Worm (Caenorhabditis elegans): Measurements from ENCODE around the gene sqst-5.
"Not testable (repeated sequence)": the region's sequence is repeated elsewhere in the genome, so short reads cannot be mapped to it uniquely, and the experiment has no call there.

Gene sqst-5

ce11 chrIII:130650-131049, 16.8 kb downstream of the sqst-5 start, which contains the start of the genes nhr-280 and C29F9.2:
TSS of gene nhr-280 (minus strand) at chrIII:130750.
TSS of gene C29F9.2 (plus strand) at chrIII:130947.
- no peak for TF ChIP-seq gmeb-2 (tag; optimal IDR thresholded peaks at IDR 0.05)
- no peak for TF ChIP-seq ets-4 (tag; optimal IDR thresholded peaks at IDR 0.05)
- TF ChIP-seq mec-3 (tag; optimal IDR thresholded peaks at IDR 0.05; ENCODE audit: borderline replicate concordance), result no peak
- no peak for TF ChIP-seq ceh-34 (tag; optimal IDR thresholded peaks at IDR 0.05)
- no peak for TF ChIP-seq pros-1 (tag; optimal IDR thresholded peaks at IDR 0.05)
- TF ChIP-seq pha-4 (tag; optimal IDR thresholded peaks at IDR 0.05), result no peak
- no peak for TF ChIP-seq hlh-15 (tag; optimal IDR thresholded peaks at IDR 0.05)
- no peak for TF ChIP-seq K02D7.2 (tag; optimal IDR thresholded peaks at IDR 0.05)

DNA sequence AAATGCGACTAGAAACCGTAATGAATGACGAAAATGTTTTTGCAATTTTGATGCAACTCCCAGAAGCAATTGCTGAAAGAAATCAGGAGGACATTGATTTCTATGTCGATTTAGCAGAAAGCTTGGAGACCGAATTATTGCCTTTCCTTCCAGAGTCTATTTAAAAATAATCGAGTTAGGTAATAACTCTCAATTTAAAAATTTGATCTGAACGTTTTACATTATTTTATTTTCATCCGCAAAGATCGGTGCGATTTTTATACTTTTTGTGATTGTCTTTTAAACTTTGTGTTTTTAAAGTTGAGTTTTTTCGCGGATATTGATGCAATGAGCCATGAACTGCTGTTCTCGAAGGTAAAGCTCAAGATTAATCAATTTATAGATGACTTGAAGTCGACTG, 22.9 kb downstream of the sqst-5 start, which contains the start of gene pals-23:
TSS of gene pals-23 (plus strand) at position 301 of the 400 bp plus-strand sequence.
- no peak for TF ChIP-seq pros-1 (tag; optimal IDR thresholded peaks at IDR 0.05)
- no peak for TF ChIP-seq sox-2 (GFP tag; IDR thresholded peaks at IDR 0.05)
- TF ChIP-seq ceh-48 (tag; optimal IDR thresholded peaks at IDR 0.05), result no peak
- no peak for TF ChIP-seq eyg-1 (tag; optimal IDR thresholded peaks at IDR 0.05)
- TF ChIP-seq pha-4 (tag; optimal IDR thresholded peaks at IDR 0.05), result no peak
- TF ChIP-seq rnt-1 (tag; optimal IDR thresholded peaks at IDR 0.05), result no peak
- no peak for TF ChIP-seq ceh-14 (tag; optimal IDR thresholded peaks at IDR 0.05)
- no peak for TF ChIP-seq K09A11.1 (tag; optimal IDR thresholded peaks at IDR 0.05; ENCODE audit: insufficient read depth)
- no peak for TF ChIP-seq hlh-8 (tag; optimal IDR thresholded peaks at IDR 0.05)
- no peak for TF ChIP-seq che-1 (tag; optimal IDR thresholded peaks at IDR 0.05)
- TF ChIP-seq dve-1 (tag; optimal IDR thresholded peaks at IDR 0.05), result no peak
- TF ChIP-seq C08G9.2 (tag; optimal IDR thresholded peaks at IDR 0.05), result no peak
- no peak for TF ChIP-seq gmeb-2 (tag; optimal IDR thresholded peaks at IDR 0.05)
- no peak for TF ChIP-seq elt-4 (tag; optimal IDR thresholded peaks at IDR 0.05)
- TF ChIP-seq hlh-30 (tag; optimal IDR thresholded peaks at IDR 0.05; ENCODE audit: insufficient read depth), result no peak
- no peak for TF ChIP-seq tbx-7 (tag; optimal IDR thresholded peaks at IDR 0.05)

DNA sequence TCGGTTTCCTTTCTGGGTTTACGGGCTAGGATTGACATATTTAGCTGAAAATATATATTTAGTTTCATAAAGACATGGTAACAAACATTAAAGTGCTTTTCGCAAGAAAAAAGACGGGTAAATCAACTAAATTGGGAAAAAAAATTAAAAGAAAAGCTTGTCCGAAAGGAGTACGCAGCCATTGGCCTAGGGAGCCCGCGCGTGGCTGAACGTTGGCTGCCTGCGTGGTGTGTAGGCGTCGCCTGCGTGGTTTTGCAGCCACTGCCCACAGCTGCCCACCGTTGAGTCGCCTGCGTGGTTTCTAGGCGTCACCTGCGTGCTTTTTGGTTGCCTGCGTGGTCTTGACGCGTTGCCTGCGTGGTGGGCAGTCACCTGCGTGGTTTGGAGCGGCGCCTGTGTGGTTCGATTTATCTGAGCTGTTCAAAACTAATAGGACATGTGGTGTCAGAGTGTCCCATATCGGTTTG, 25.4 kb downstream of the sqst-5 start, which contains the start of gene C29F9.12:
TSS of gene C29F9.12 (minus strand) at position 51 of the 467 bp plus-strand sequence.
- TF ChIP-seq fkh-6 (tag; optimal IDR thresholded peaks at IDR 0.05); rnt-1 (tag; optimal IDR thresholded peaks at IDR 0.05); C38D4.7 (GFP tag; optimal IDR thresholded peaks at IDR 0.05): not testable (repeated sequence)

DNA sequence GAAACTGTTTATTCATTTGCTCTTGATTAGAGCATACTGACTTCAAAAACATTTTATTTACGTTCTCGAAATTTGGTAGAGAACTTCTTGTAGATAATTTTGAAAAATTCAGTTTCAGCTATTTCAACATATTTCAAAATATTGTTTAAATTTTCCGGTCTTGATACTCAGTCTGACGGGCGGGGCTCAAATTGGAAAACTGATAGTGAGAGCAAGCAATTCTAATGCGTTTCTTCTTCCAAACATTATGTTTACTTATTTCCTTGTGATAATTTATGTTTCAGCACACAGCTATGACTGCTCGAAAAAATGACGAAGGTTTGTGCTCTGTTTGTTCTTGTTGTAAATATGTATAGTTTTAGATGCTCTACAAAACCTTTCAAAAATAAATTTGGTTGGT, 27.2 kb downstream of the sqst-5 start, which contains the start of gene pals-24:
TSS of gene pals-24 (plus strand) at position 237 of the 400 bp plus-strand sequence.
- TF ChIP-seq unc-3 (GFP tag; conservative IDR thresholded peaks at IDR 0.05) (no peak), unc-3 (tag; optimal IDR thresholded peaks at IDR 0.05) (no peak), T23F11.4 (GFP tag; optimal IDR thresholded peaks at IDR 0.05) (no peak), dve-1 (tag; optimal IDR thresholded peaks at IDR 0.05) (no peak)

ce11 chrIII:117857-118256, 29.6 kb downstream of the sqst-5 start:
- TF ChIP-seq ceh-6 (GFP tag; optimal IDR thresholded peaks at IDR 0.05) (no peak), mec-3 (tag; optimal IDR thresholded peaks at IDR 0.05; ENCODE audit: borderline replicate concordance) (no peak), K09A11.1 (tag; optimal IDR thresholded peaks at IDR 0.05; ENCODE audit: insufficient read depth) (no peak), elt-4 (tag; optimal IDR thresholded peaks at IDR 0.05) (no peak), hlh-15 (tag; optimal IDR thresholded peaks at IDR 0.05) (no peak), ahr-1 (tag; optimal IDR thresholded peaks at IDR 0.05) (no peak), ref-2 (tag; optimal IDR thresholded peaks at IDR 0.05) (no peak)

ce11 chrIII:117210-117609, 30.2 kb downstream of the sqst-5 start, which contains the start of gene C29F9.5:
TSS of gene C29F9.5 (plus strand) at chrIII:117510.
- TF ChIP-seq ama-1 (optimal IDR thresholded peaks at IDR 0.05) (no peak), hlh-15 (tag; optimal IDR thresholded peaks at IDR 0.05) (no peak)
